Worm (Caenorhabditis elegans) whole organism, L3 larva: Measurements from ENCODE around the gene ints-7.

ENCODE experiments used
- R02D3.7 ChIP-seq: fragments of 150-350 bp; optimal IDR thresholded peaks from 2 replicates; lab custom pipeline; 2014; ENCODE audit warnings: missing biosample characterization, missing genetic modification characterization
- ama-1 ChIP-seq: fragments of 150-350 bp; optimal IDR thresholded peaks from 2 replicates; lab custom pipeline; 2018
- ceh-16 ChIP-seq: sonication (generic microtip); optimal IDR thresholded peaks from 2 replicates; lab custom pipeline; 2017; ENCODE audit warnings: missing biosample characterization, missing genetic modification characterization
- ceh-28 ChIP-seq: fragments of 150-350 bp; optimal IDR thresholded peaks from 2 replicates; lab custom pipeline; 2014; ENCODE audit warnings: missing biosample characterization, missing genetic modification reagents, missing genetic modification characterization
- ceh-82 ChIP-seq: fragments of 150-350 bp; optimal IDR thresholded peaks from 2 replicates; lab custom pipeline; 2014; ENCODE audit warnings: missing biosample characterization, missing genetic modification characterization
- ceh-9 ChIP-seq: sonication (generic microtip); optimal IDR thresholded peaks from 2 replicates; lab custom pipeline; 2018; ENCODE audit warnings: missing biosample characterization, missing genetic modification characterization
- daf-12 ChIP-seq: fragments of 150-350 bp; optimal IDR thresholded peaks from 2 replicates; lab custom pipeline; 2014; ENCODE audit warnings: missing biosample characterization, missing genetic modification reagents, missing genetic modification characterization
- elt-1 ChIP-seq: fragments of 150-350 bp; optimal IDR thresholded peaks from 2 replicates; lab custom pipeline; 2014; ENCODE audit warnings: missing biosample characterization, missing genetic modification characterization
- elt-2 ChIP-seq: sonication (generic microtip); optimal IDR thresholded peaks from 2 replicates; lab custom pipeline; 2016; ENCODE audit warnings: missing genetic modification reagents, mild to moderate bottlenecking, missing genetic modification characterization, missing compliant biosample characterization
- elt-3 ChIP-seq, 3 experiments: fragments of 150-350 bp in 1 of 3; sonication (generic microtip) in 2 of 3; optimal IDR thresholded peaks; 2 replicates in 2 of 3; 4 replicates in 1 of 3; lab custom pipeline; 2014 to 2017; ENCODE audit warnings: missing biosample characterization in 3 of 3, missing genetic modification characterization in 3 of 3
- eor-1 ChIP-seq, 2 experiments: fragments of 150-350 bp; optimal IDR thresholded peaks; 2 replicates each; lab custom pipeline; 2014 to 2018; ENCODE audit warnings: missing biosample characterization in 2 of 2, missing genetic modification characterization in 2 of 2
- fkh-10 ChIP-seq: sonication (generic microtip); optimal IDR thresholded peaks from 2 replicates; lab custom pipeline; 2017; ENCODE audit warnings: missing biosample characterization, missing genetic modification reagents, missing genetic modification characterization
- fkh-2 ChIP-seq: fragments of 150-350 bp; optimal IDR thresholded peaks from 2 replicates; lab custom pipeline; 2014; ENCODE audit warnings: missing biosample characterization, missing genetic modification reagents, missing genetic modification characterization
- hmg-11 ChIP-seq: sonication (generic microtip); optimal IDR thresholded peaks from 2 replicates; lab custom pipeline; 2016; ENCODE audit warnings: missing genetic modification characterization, missing compliant biosample characterization
- lin-15B ChIP-seq: fragments of 150-350 bp; optimal IDR thresholded peaks from 2 replicates; lab custom pipeline; 2014; ENCODE audit warnings: missing biosample characterization, missing genetic modification characterization
- lin-39 ChIP-seq: fragments of 150-350 bp; optimal IDR thresholded peaks from 2 replicates; lab custom pipeline; 2018; ENCODE audit warnings: missing biosample characterization, missing genetic modification reagents, missing genetic modification characterization
- lsy-12 ChIP-seq: sonication (generic microtip); optimal IDR thresholded peaks from 2 replicates; lab custom pipeline; 2016; ENCODE audit warnings: mild to moderate bottlenecking, missing genetic modification characterization, missing compliant biosample characterization
- mdl-1 ChIP-seq: fragments of 150-350 bp; optimal IDR thresholded peaks from 2 replicates; lab custom pipeline; 2014; ENCODE audit warnings: missing biosample characterization, missing genetic modification characterization
- mml-1 ChIP-seq: fragments of 150-350 bp; sonication (generic microtip); optimal IDR thresholded peaks from 3 replicates; lab custom pipeline; 2014; ENCODE audit warnings: missing biosample characterization, missing genetic modification characterization
- nhr-11 ChIP-seq: fragments of 150-350 bp; optimal IDR thresholded peaks from 2 replicates; lab custom pipeline; 2014; ENCODE audit warnings: missing biosample characterization, missing genetic modification characterization
- nhr-12 ChIP-seq: fragments of 150-350 bp; optimal IDR thresholded peaks from 2 replicates; lab custom pipeline; 2014; ENCODE audit warnings: missing biosample characterization, missing genetic modification characterization
- nhr-23 ChIP-seq: fragments of 150-350 bp; optimal IDR thresholded peaks from 2 replicates; lab custom pipeline; 2014; ENCODE audit warnings: missing biosample characterization, missing genetic modification reagents, missing genetic modification characterization
- nhr-237 ChIP-seq: fragments of 150-350 bp; optimal IDR thresholded peaks from 2 replicates; lab custom pipeline; 2014; ENCODE audit warnings: missing biosample characterization, missing genetic modification characterization
- nhr-25 ChIP-seq: sonication (generic microtip); optimal IDR thresholded peaks from 2 replicates; lab custom pipeline; 2017; ENCODE audit warnings: missing biosample characterization, missing genetic modification characterization
- nhr-28 ChIP-seq: fragments of 150-350 bp; optimal IDR thresholded peaks from 2 replicates; lab custom pipeline; 2014; ENCODE audit warnings: missing biosample characterization, missing genetic modification characterization
- nhr-43 ChIP-seq: sonication (generic microtip); optimal IDR thresholded peaks from 2 replicates; lab custom pipeline; 2016; ENCODE audit warnings: mild to moderate bottlenecking, missing genetic modification characterization, missing compliant biosample characterization; ENCODE audit not compliant: poor library complexity, severe bottlenecking
- nhr-67 ChIP-seq: fragments of 150-350 bp; optimal IDR thresholded peaks from 2 replicates; lab custom pipeline; 2014; ENCODE audit warnings: missing biosample characterization, missing genetic modification characterization
- nhr-76 ChIP-seq: fragments of 150-350 bp; sonication (generic microtip); optimal IDR thresholded peaks from 5 replicates; lab custom pipeline; 2014; ENCODE audit warnings: missing biosample characterization, missing genetic modification characterization
- nhr-77 ChIP-seq: fragments of 150-350 bp; optimal IDR thresholded peaks from 2 replicates; lab custom pipeline; 2014; ENCODE audit warnings: missing biosample characterization, missing genetic modification characterization
- pha-4 ChIP-seq: fragments of 150-350 bp; optimal IDR thresholded peaks from 2 replicates; lab custom pipeline; 2014; ENCODE audit warnings: missing biosample characterization, missing genetic modification reagents, missing genetic modification characterization
- pqm-1 ChIP-seq: fragments of 150-350 bp; optimal IDR thresholded peaks from 2 replicates; lab custom pipeline; 2017; ENCODE audit warnings: missing biosample characterization, missing genetic modification characterization, inconsistent platforms
- skn-1 ChIP-seq: fragments of 150-350 bp; optimal IDR thresholded peaks from 2 replicates; lab custom pipeline; 2014; ENCODE audit warnings: missing biosample characterization, missing genetic modification characterization
- snpc-4 ChIP-seq: fragments of 150-350 bp; optimal IDR thresholded peaks from 2 replicates; lab custom pipeline; 2014; ENCODE audit warnings: missing biosample characterization, missing genetic modification characterization
- tbx-2 ChIP-seq: sonication (generic microtip); optimal IDR thresholded peaks from 2 replicates; lab custom pipeline; 2016; ENCODE audit warnings: mild to moderate bottlenecking, missing genetic modification characterization, missing compliant biosample characterization
- unc-62 ChIP-seq: fragments of 150-350 bp; sonication (generic microtip); optimal IDR thresholded peaks from 4 replicates; lab custom pipeline; 2014; ENCODE audit warnings: missing biosample characterization, missing genetic modification reagents, missing genetic modification characterization
- zag-1 ChIP-seq: fragments of 150-350 bp; optimal IDR thresholded peaks from 2 replicates; lab custom pipeline; 2014; ENCODE audit warnings: missing biosample characterization, missing genetic modification characterization
- ztf-11 ChIP-seq: fragments of 150-350 bp; optimal IDR thresholded peaks from 2 replicates; lab custom pipeline; 2014; ENCODE audit warnings: missing biosample characterization, missing genetic modification characterization

ints-7 gene

ce11 chrII:11577861-11578260 is 4.8 kb upstream of the ints-7 start:
- TF ChIP-seq nhr-25, result no peak
- no peak for TF ChIP-seq ama-1 (lab: Kevin White, UChicago)
- TF ChIP-seq skn-1 (tag; lab: Kevin White, UChicago), result no peak
- TF ChIP-seq ceh-28 (tag; lab: Kevin White, UChicago), result no peak
- no peak for TF ChIP-seq lin-15B
- TF ChIP-seq elt-2 (tag; lab: Kevin White, UChicago), result no peak
- TF ChIP-seq mml-1 (tag; lab: Kevin White, UChicago), result no peak
- no peak for TF ChIP-seq ceh-9 (tag; lab: Kevin White, UChicago)
- TF ChIP-seq R02D3.7 (tag; lab: Kevin White, UChicago), result no peak
- no peak for TF ChIP-seq elt-3 (tag; optimal IDR thresholded peaks at IDR 0.05; lab: Kevin White, UChicago)
- TF ChIP-seq daf-12 (tag; lab: Kevin White, UChicago), result no peak
- no peak for TF ChIP-seq ceh-16
- no peak for TF ChIP-seq pha-4 (tag; lab: Kevin White, UChicago)
- no peak for TF ChIP-seq nhr-237 (tag; lab: Kevin White, UChicago)
- no peak for TF ChIP-seq nhr-43
- no peak for TF ChIP-seq zag-1 (tag; lab: Kevin White, UChicago)
- no peak for TF ChIP-seq lin-39

- no peak for TF ChIP-seq fkh-10 (GFP tag; lab: Kevin White, UChicago)
- peak; percentile 61 for TF ChIP-seq lin-15B
- TF ChIP-seq skn-1 (tag; lab: Kevin White, UChicago), result no peak
- TF ChIP-seq ceh-16, result no peak
- TF ChIP-seq tbx-2 (tag; lab: Kevin White, UChicago), result no peak
- no peak for TF ChIP-seq pqm-1 (tag; lab: Kevin White, UChicago)
- TF ChIP-seq elt-1 (tag; lab: Kevin White, UChicago), result no peak
- peak; percentile 60 for TF ChIP-seq pha-4 (tag; lab: Kevin White, UChicago)
- peak; percentile 28 for TF ChIP-seq snpc-4 (tag; lab: Kevin White, UChicago)
Measured at ce11 chrII:11578327-11578726, 4.3 kb upstream of the ints-7 start, which contains the start of gene smc-6. TSS of gene smc-6 (plus strand) at chrII:11578716.

- TF ChIP-seq ztf-11 (tag; lab: Kevin White, UChicago) (no peak), mdl-1 (tag; lab: Kevin White, UChicago) (no peak), eor-1 (tag; optimal IDR thresholded peaks at IDR 0.05; lab: Kevin White, UChicago) (no peak), ama-1 (lab: Kevin White, UChicago) (no peak), ceh-9 (tag; lab: Kevin White, UChicago) (no peak), nhr-76 (no peak), nhr-12 (tag; lab: Kevin White, UChicago) (no peak), hmg-11 (no peak), R02D3.7 (tag; lab: Kevin White, UChicago) (no peak), pqm-1 (tag; lab: Kevin White, UChicago) (no peak), ceh-82 (tag; lab: Kevin White, UChicago) (no peak), daf-12 (tag; lab: Kevin White, UChicago) (no peak), nhr-23 (tag; lab: Kevin White, UChicago) (no peak)
- TF ChIP-seq, all 47 proteins: peak for 0
Measured at ce11 chrII:11588304-11588703, 5.7 kb downstream of the ints-7 start.

- TF ChIP-seq lsy-12 (no peak), ztf-11 (tag; lab: Kevin White, UChicago) (no peak), nhr-76 (no peak), ama-1 (lab: Kevin White, UChicago) (no peak), fkh-2 (tag; lab: Kevin White, UChicago) (no peak), elt-2 (tag; lab: Kevin White, UChicago) (no peak), elt-3 (tag; optimal IDR thresholded peaks at IDR 0.05; lab: Kevin White, UChicago) (no peak), ceh-16 (no peak), elt-1 (tag; lab: Kevin White, UChicago) (no peak), nhr-67 (tag; lab: Kevin White, UChicago) (no peak), nhr-11 (tag; lab: Kevin White, UChicago) (no peak), nhr-28 (tag; lab: Kevin White, UChicago) (no peak), unc-62 (no peak), nhr-77 (tag; lab: Kevin White, UChicago) (no peak)
Measured at ce11 chrII:11591558-11591957, 8.9 kb downstream of the ints-7 start.
